Worm (Caenorhabditis elegans): ENCODE data around the gene K09C6.7.
"Not testable (repeated sequence)": the region's sequence is repeated elsewhere in the genome, so short reads cannot be mapped to it uniquely, and the experiment has no call there.

DNA sequence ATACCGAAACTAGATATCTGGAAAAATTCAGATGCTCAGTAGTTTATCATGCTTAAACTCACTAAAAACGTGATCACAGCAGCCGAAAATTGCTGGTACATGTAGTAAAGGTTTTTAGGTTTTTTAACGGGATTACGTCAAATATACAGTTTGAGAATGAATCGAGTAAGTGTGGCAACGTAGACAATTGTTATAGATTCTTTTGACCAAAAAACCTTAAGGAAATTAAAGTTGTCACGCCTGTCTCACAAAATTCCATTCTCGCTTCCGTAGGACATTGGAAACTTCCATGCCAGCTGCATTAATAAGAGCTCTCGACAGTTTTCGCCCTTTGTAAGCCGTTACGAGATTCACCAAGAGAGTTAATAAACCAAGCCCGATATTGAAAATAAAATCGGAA is 16.0 kb downstream of the K09C6.7 start, which contains the start of gene srx-31:
- not testable (repeated sequence) for TF ChIP-seq unc-39 (tag; optimal IDR thresholded peaks at IDR 0.05); unc-62 (GFP tag; optimal IDR thresholded peaks at IDR 0.05); pha-4 (tag; optimal IDR thresholded peaks at IDR 0.05); lin-13 (tag; optimal IDR thresholded peaks at IDR 0.05); nhr-28 (tag; optimal IDR thresholded peaks at IDR 0.05); hlh-1 (tag; optimal IDR thresholded peaks at IDR 0.05); nhr-76 (tag; optimal IDR thresholded peaks at IDR 0.05); lsy-2 (tag; optimal IDR thresholded peaks at IDR 0.05); flh-1 (GFP tag; optimal IDR thresholded peaks at IDR 0.05)

All from whole organism, mixed stage, embryonic.